Worm (Caenorhabditis elegans) whole organism, L4 larva: ENCODE measurements around the gene mrps-5.

ENCODE experiments used
- D1046.2 ChIP-seq: fragments of 200-800 bp; sonication (Bioruptor generic); IDR thresholded peaks from 2 replicates; pipeline ENCODE4 v1.3.6; 2022; ENCODE audit warnings: missing genetic modification characterization, missing compliant biosample characterization
- F10B5.3 ChIP-seq: sonication (generic microtip); optimal IDR thresholded peaks from 2 replicates; lab custom pipeline; 2016; ENCODE audit warnings: mild to moderate bottlenecking, missing genetic modification characterization, missing compliant biosample characterization
- F26F4.8 ChIP-seq: fragments of 200-800 bp; sonication (Bioruptor generic); conservative IDR thresholded peaks from 2 replicates; pipeline ENCODE4 v1.3.6; 2022; ENCODE audit warnings: missing genetic modification characterization, missing compliant biosample characterization
- F37D6.2 ChIP-seq: sonication (generic microtip); optimal IDR thresholded peaks from 2 replicates; lab custom pipeline; 2016; ENCODE audit warnings: mild to moderate bottlenecking, missing genetic modification characterization, missing compliant biosample characterization
- F44E2.7 ChIP-seq: fragments of 200-800 bp; sonication (Bioruptor generic); IDR thresholded peaks from 2 replicates; pipeline ENCODE4 v2.1.2; 2022; ENCODE audit warnings: missing genetic modification characterization, missing compliant biosample characterization
- F49E8.2 ChIP-seq: sonication (generic microtip); optimal IDR thresholded peaks from 2 replicates; lab custom pipeline; 2016; ENCODE audit warnings: missing compliant biosample characterization, mild to moderate bottlenecking, missing genetic modification characterization, borderline replicate concordance
- R02D3.7 ChIP-seq: fragments of 150-350 bp; sonication (generic microtip); optimal IDR thresholded peaks from 3 replicates; lab custom pipeline; 2014; ENCODE audit warnings: missing biosample characterization, missing genetic modification characterization
- T20F7.1 ChIP-seq: fragments of 200-800 bp; sonication (Bioruptor generic); optimal IDR thresholded peaks from 2 replicates; lab custom pipeline; 2018; ENCODE audit warnings: mild to moderate bottlenecking, missing genetic modification characterization, missing compliant biosample characterization
- ZK337.2 ChIP-seq: fragments of 200-800 bp; sonication (Bioruptor generic); IDR thresholded peaks from 2 replicates; pipeline ENCODE4 v1.3.6; 2022; ENCODE audit warnings: missing genetic modification reagents, missing genetic modification characterization, missing compliant biosample characterization
- aha-1 ChIP-seq: fragments of 150-350 bp; peaks from one replicate; lab custom pipeline; 2014; ENCODE audit warnings: missing biosample characterization, missing genetic modification characterization
- ama-1 ChIP-seq: fragments of 150-350 bp; optimal IDR thresholded peaks from 2 replicates; lab custom pipeline; 2014; ENCODE audit warnings: inconsistent platforms, mixed read lengths
- attf-4 ChIP-seq: sonication (generic microtip); optimal IDR thresholded peaks from 3 replicates; lab custom pipeline; 2017; ENCODE audit warnings: missing biosample characterization, missing genetic modification characterization
- ceh-62 ChIP-seq: sonication (generic microtip); optimal IDR thresholded peaks from 2 replicates; lab custom pipeline; 2017; ENCODE audit warnings: missing biosample characterization, missing genetic modification characterization
- daf-12 ChIP-seq: fragments of 150-350 bp; optimal IDR thresholded peaks from 2 replicates; lab custom pipeline; 2014; ENCODE audit warnings: missing biosample characterization, missing genetic modification reagents, missing genetic modification characterization
- daf-16 ChIP-seq, 3 experiments: sonication (generic microtip); optimal IDR thresholded peaks; 2 replicates each; lab custom pipeline; 2016 to 2017; ENCODE audit warnings: missing genetic modification characterization in 3 of 3, missing genetic modification reagents in 3 of 3, mild to moderate bottlenecking in 2 of 3, missing compliant biosample characterization in 2 of 3, missing biosample characterization in 1 of 3, moderate library complexity in 1 of 3
- dmd-6 ChIP-seq: fragments of 200-800 bp; sonication (Bioruptor generic); IDR thresholded peaks from 2 replicates; pipeline ENCODE4 v1.3.6; 2022; ENCODE audit warnings: missing genetic modification reagents, missing genetic modification characterization, missing compliant biosample characterization
- dmd-9 ChIP-seq: fragments of 200-800 bp; sonication (Bioruptor generic); IDR thresholded peaks from 2 replicates; pipeline ENCODE4 v1.3.6; 2022; ENCODE audit warnings: missing genetic modification reagents, missing genetic modification characterization, missing compliant biosample characterization
- fos-1 ChIP-seq: fragments of 150-350 bp; optimal IDR thresholded peaks from 2 replicates; lab custom pipeline; 2014; ENCODE audit warnings: missing biosample characterization, missing genetic modification characterization
- hlh-11 ChIP-seq: fragments of 200-800 bp; sonication (Bioruptor generic); optimal IDR thresholded peaks from 2 replicates; lab custom pipeline; 2018; ENCODE audit warnings: mild to moderate bottlenecking, missing genetic modification characterization, missing compliant biosample characterization
- hlh-30 ChIP-seq: sonication (generic microtip); optimal IDR thresholded peaks from 2 replicates; lab custom pipeline; 2017; ENCODE audit warnings: antibody characterized with exemption, mild to moderate bottlenecking, missing genetic modification characterization, missing compliant biosample characterization; ENCODE audit not compliant: insufficient read depth
- hmg-1.1 ChIP-seq: fragments of 200-800 bp; sonication (Bioruptor generic); IDR thresholded peaks from 2 replicates; pipeline ENCODE4 v1.3.6; 2022; ENCODE audit warnings: missing genetic modification reagents, missing genetic modification characterization, missing compliant biosample characterization
- jun-1 ChIP-seq: fragments of 150-350 bp; optimal IDR thresholded peaks from 2 replicates; lab custom pipeline; 2014; ENCODE audit warnings: missing biosample characterization, missing genetic modification reagents, missing genetic modification characterization
- lim-7 ChIP-seq: fragments of 200-800 bp; sonication (Bioruptor generic); IDR thresholded peaks from 2 replicates; pipeline ENCODE4 v1.3.6; 2022; ENCODE audit warnings: missing genetic modification characterization, missing compliant biosample characterization
- lin-1 ChIP-seq: fragments of 200-800 bp; sonication (Bioruptor generic); IDR thresholded peaks from 2 replicates; pipeline ENCODE4 v1.3.6; 2022; ENCODE audit warnings: missing genetic modification reagents, missing genetic modification characterization, missing compliant biosample characterization
- lin-15B ChIP-seq: fragments of 150-350 bp; sonication (generic microtip); optimal IDR thresholded peaks from 3 replicates; lab custom pipeline; 2014; ENCODE audit warnings: missing biosample characterization, missing genetic modification characterization
- lir-3 ChIP-seq: sonication (generic microtip); optimal IDR thresholded peaks from 2 replicates; lab custom pipeline; 2016; ENCODE audit warnings: mild to moderate bottlenecking, missing genetic modification characterization, missing compliant biosample characterization
- lsy-2 ChIP-seq, 2 experiments: fragments of 150-350 bp in 1 of 2; sonication (generic microtip) in 1 of 2; optimal IDR thresholded peaks; 2 replicates each; lab custom pipeline; 2014 to 2017; ENCODE audit warnings: missing biosample characterization in 2 of 2, missing genetic modification characterization in 2 of 2
- madf-5 ChIP-seq, 2 experiments: fragments of 200-800 bp; sonication (Bioruptor generic); IDR thresholded peaks; 2 replicates each; pipeline ENCODE4 v1.3.6; 2022; ENCODE audit warnings: missing compliant biosample characterization in 2 of 2, missing genetic modification characterization in 2 of 2
- mep-1 ChIP-seq: fragments of 150-350 bp; sonication (generic microtip); optimal IDR thresholded peaks from 3 replicates; lab custom pipeline; 2014; ENCODE audit warnings: missing biosample characterization, missing genetic modification characterization
- mes-2 ChIP-seq: sonication (generic microtip); optimal IDR thresholded peaks from 2 replicates; lab custom pipeline; 2016; ENCODE audit warnings: missing genotype, mild to moderate bottlenecking, missing genetic modification characterization, missing compliant biosample characterization; ENCODE audit not compliant: poor library complexity, severe bottlenecking
- nhr-28 ChIP-seq: fragments of 150-350 bp; optimal IDR thresholded peaks from 2 replicates; lab custom pipeline; 2014; ENCODE audit warnings: missing biosample characterization, missing genetic modification characterization
- nhr-48 ChIP-seq: sonication (generic microtip); optimal IDR thresholded peaks from 2 replicates; lab custom pipeline; 2016; ENCODE audit warnings: mild to moderate bottlenecking, missing genetic modification characterization, missing compliant biosample characterization
- nhr-6 ChIP-seq: fragments of 150-350 bp; optimal IDR thresholded peaks from 2 replicates; lab custom pipeline; 2014; ENCODE audit warnings: missing biosample characterization, missing genetic modification characterization
- nhr-76 ChIP-seq: fragments of 150-350 bp; optimal IDR thresholded peaks from 2 replicates; lab custom pipeline; 2014; ENCODE audit warnings: missing biosample characterization, missing genetic modification characterization
- pha-4 ChIP-seq, 2 experiments: fragments of 150-350 bp in 1 of 2; fragments of 200-800 bp in 1 of 2; sonication (Bioruptor generic) in 1 of 2; IDR thresholded peaks in 1 of 2; optimal IDR thresholded peaks in 1 of 2; 2 replicates each; pipeline versions ENCODE4 v1.3.6 to Lab custom; 2014 to 2022; ENCODE audit warnings: missing genetic modification characterization in 2 of 2, missing genetic modification reagents in 2 of 2, missing biosample characterization in 1 of 2, missing compliant biosample characterization in 1 of 2
- php-3 ChIP-seq: fragments of 200-800 bp; sonication (Bioruptor generic); IDR thresholded peaks from 2 replicates; pipeline ENCODE4 v1.3.6; 2022; ENCODE audit warnings: missing genetic modification reagents, missing genetic modification characterization, missing compliant biosample characterization
- pqm-1 ChIP-seq: sonication (generic microtip); optimal IDR thresholded peaks from 2 replicates; lab custom pipeline; 2017; ENCODE audit warnings: missing biosample characterization, missing genetic modification characterization
- rbr-2 ChIP-seq: sonication (generic microtip); optimal IDR thresholded peaks from 2 replicates; lab custom pipeline; 2016; ENCODE audit warnings: missing genotype, missing genetic modification characterization, missing compliant biosample characterization
- saeg-2 ChIP-seq: fragments of 200-800 bp; sonication (Bioruptor generic); IDR thresholded peaks from 2 replicates; pipeline ENCODE4 v1.3.6; 2022; ENCODE audit warnings: missing genetic modification reagents, missing genetic modification characterization, missing compliant biosample characterization
- snpc-1.2 ChIP-seq: fragments of 200-800 bp; sonication (Bioruptor generic); IDR thresholded peaks from 2 replicates; pipeline ENCODE4 v1.3.6; 2022; ENCODE audit warnings: missing genetic modification reagents, missing genetic modification characterization, missing compliant biosample characterization
- spr-1 ChIP-seq: sonication (generic microtip); optimal IDR thresholded peaks from 2 replicates; lab custom pipeline; 2016; ENCODE audit warnings: mild to moderate bottlenecking, missing genetic modification characterization, missing compliant biosample characterization
- unc-62 ChIP-seq, 3 experiments: fragments of 150-350 bp in 1 of 3; sonication (generic microtip); optimal IDR thresholded peaks in 2 of 3; peaks in 1 of 3; 1 replicate in 1 of 3; 2 replicates in 2 of 3; lab custom pipeline; 2014 to 2017; ENCODE audit warnings: missing biosample characterization in 3 of 3, missing genetic modification characterization in 3 of 3, missing genetic modification reagents in 3 of 3, missing genotype in 1 of 3
- vab-7 ChIP-seq: fragments of 200-800 bp; sonication (Bioruptor generic); IDR thresholded peaks from 2 replicates; pipeline ENCODE4 v1.3.6; 2022; ENCODE audit warnings: missing genetic modification reagents, missing genetic modification characterization, missing compliant biosample characterization
- ztf-11 ChIP-seq: fragments of 150-350 bp; optimal IDR thresholded peaks from 2 replicates; lab custom pipeline; 2014; ENCODE audit warnings: missing biosample characterization, missing genetic modification characterization

The mrps-5 gene

DNA sequence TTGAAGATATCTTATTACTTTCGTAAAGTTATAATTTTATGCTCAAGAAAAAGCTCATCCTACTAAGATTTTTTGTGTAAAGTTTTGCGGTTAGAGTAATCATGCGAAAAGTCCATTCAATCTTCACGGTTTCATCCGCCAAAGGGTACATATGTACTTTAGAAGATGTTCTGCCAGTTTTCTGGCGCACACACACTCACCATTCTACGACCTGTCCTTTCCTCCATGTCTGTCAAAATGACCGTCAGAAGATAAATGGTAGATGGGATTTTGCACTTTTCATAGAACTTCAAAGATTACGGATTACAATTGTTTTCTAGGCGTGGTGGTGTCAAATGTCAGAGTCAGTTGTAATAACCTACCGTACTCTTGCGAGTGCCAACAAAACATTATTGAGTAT is 25.8 kb upstream of the mrps-5 start:
- TF ChIP-seq nhr-28 (tag; lab: Kevin White, UChicago), result peak; percentile 27
- no peak for TF ChIP-seq lim-7 (GFP tag; lab: Robert Waterston, UW)

- TF ChIP-seq hmg-1.1 (GFP tag; lab: Robert Waterston, UW) (peak; percentile 59; the same call in 1 of the 2 replicates), daf-16 (GFP tag; optimal IDR thresholded peaks at IDR 0.05; lab: Kevin White, UChicago) (no peak), daf-16 (tag; optimal IDR thresholded peaks at IDR 0.05; lab: Kevin White, UChicago) (peak; percentile 22), lin-1 (GFP tag; lab: Robert Waterston, UW) (no peak), dmd-9 (GFP tag; lab: Robert Waterston, UW) (no peak), aha-1 (tag; lab: Kevin White, UChicago) (peak; percentile 94), vab-7 (GFP tag; lab: Robert Waterston, UW) (no peak), hlh-30 (peak; percentile 20), mep-1 (tag; lab: Kevin White, UChicago) (peak; percentile 53), lsy-2 (tag; optimal IDR thresholded peaks at IDR 0.05; lab: Kevin White, UChicago) (peak; percentile 26 to 50), nhr-6 (peak; percentile 23), hlh-11 (tag; lab: Kevin White, UChicago) (peak; percentile 1), madf-5 (GFP tag; IDR thresholded peaks at IDR 0.05; lab: Robert Waterston, UW) (no peak), mes-2 (tag; lab: Kevin White, UChicago) (peak; percentile 8)
Measured at ce11 chrV:12538984-12539852, 24.1 kb upstream of the mrps-5 start.

- TF ChIP-seq F37D6.2, result no peak
- no peak for TF ChIP-seq pha-4 (GFP tag; IDR thresholded peaks at IDR 0.05; lab: Robert Waterston, UW)
- no peak for TF ChIP-seq pha-4 (tag; optimal IDR thresholded peaks at IDR 0.05; lab: Kevin White, UChicago)
- TF ChIP-seq lsy-2 (tag; optimal IDR thresholded peaks at IDR 0.05; lab: Kevin White, UChicago), result no peak
- TF ChIP-seq dmd-6 (GFP tag; lab: Robert Waterston, UW), result peak; percentile 43; the same call in 1 of the 2 replicates
- peak; percentile 20 for TF ChIP-seq pqm-1
- no peak for TF ChIP-seq ZK337.2 (GFP tag; lab: Robert Waterston, UW)
- TF ChIP-seq jun-1, result no peak
- peak in 1 of 2 experiments; percentile 84 for TF ChIP-seq unc-62 (GFP tag; optimal IDR thresholded peaks at IDR 0.05 in 1 of 2; lab: Kevin White, UChicago)
- TF ChIP-seq unc-62 (tag; optimal IDR thresholded peaks at IDR 0.05; lab: Kevin White, UChicago), result no peak
- TF ChIP-seq spr-1 (tag; lab: Kevin White, UChicago), result no peak
- no peak for TF ChIP-seq F26F4.8
- TF ChIP-seq rbr-2 (tag; lab: Kevin White, UChicago), result peak; percentile 18
- TF ChIP-seq daf-12 (tag; lab: Kevin White, UChicago), result no peak
- TF ChIP-seq nhr-48 (tag; lab: Kevin White, UChicago), result no peak
- no peak for TF ChIP-seq ztf-11 (tag; lab: Kevin White, UChicago)
- no peak for TF ChIP-seq ceh-62 (tag; lab: Kevin White, UChicago)
- TF ChIP-seq F49E8.2 (tag; lab: Kevin White, UChicago), result no peak
- no peak for TF ChIP-seq T20F7.1 (GFP tag; lab: Kevin White, UChicago)
- TF ChIP-seq saeg-2, result no peak
- TF ChIP-seq R02D3.7 (tag; lab: Kevin White, UChicago), result no peak
- TF ChIP-seq php-3, result no peak
- TF ChIP-seq mes-2 (tag; lab: Kevin White, UChicago), result peak; percentile 34
- no peak for TF ChIP-seq lim-7 (GFP tag; lab: Robert Waterston, UW)
- no peak for TF ChIP-seq snpc-1.2
- no peak for TF ChIP-seq F10B5.3 (tag; lab: Kevin White, UChicago)
- TF ChIP-seq D1046.2 (GFP tag; lab: Robert Waterston, UW), result no peak
- TF ChIP-seq F44E2.7, result no peak
- peak; percentile 63 for TF ChIP-seq ama-1 (lab: Kevin White, UChicago)
- TF ChIP-seq nhr-76, result no peak
- no peak for TF ChIP-seq lin-15B
- TF ChIP-seq fos-1 (tag; lab: Kevin White, UChicago), result no peak
- TF ChIP-seq lir-3 (tag; lab: Kevin White, UChicago), result no peak
- no peak for TF ChIP-seq attf-4
- TF ChIP-seq lin-1 (GFP tag; lab: Robert Waterston, UW), result no peak
- TF ChIP-seq aha-1 (tag; lab: Kevin White, UChicago), result peak; percentile 34
- no peak for TF ChIP-seq daf-16 (GFP tag; optimal IDR thresholded peaks at IDR 0.05; lab: Kevin White, UChicago)
- no peak for TF ChIP-seq daf-16 (tag; optimal IDR thresholded peaks at IDR 0.05; lab: Kevin White, UChicago)
Measured at ce11 chrV:12540018-12540417, 23.3 kb upstream of the mrps-5 start.
